Worm (Caenorhabditis elegans) whole organism, early embryonic: ENCODE measurements around the gene T21E8.5.

Experiments used
- B0310.2 ChIP-seq: sonication (generic microtip); optimal IDR thresholded peaks from 2 replicates; lab custom pipeline; 2016; ENCODE audit warnings: mild to moderate bottlenecking, missing genetic modification characterization, missing compliant biosample characterization
- F13C5.2 ChIP-seq: sonication (generic microtip); optimal IDR thresholded peaks from 2 replicates; lab custom pipeline; 2017; ENCODE audit warnings: mild to moderate bottlenecking, missing genetic modification characterization, inconsistent platforms, missing compliant biosample characterization
- aly-1 ChIP-seq: sonication (generic microtip); optimal IDR thresholded peaks from 2 replicates; lab custom pipeline; 2016; ENCODE audit warnings: missing genetic modification characterization, missing compliant biosample characterization
- ama-1 ChIP-seq: fragments of 150-350 bp; optimal IDR thresholded peaks from 2 replicates; lab custom pipeline; 2014
- ceh-13 ChIP-seq: fragments of 200-800 bp; sonication (Bioruptor generic); optimal IDR thresholded peaks from 2 replicates; lab custom pipeline; 2018; ENCODE audit warnings: mild to moderate bottlenecking, missing genetic modification characterization, missing compliant biosample characterization
- ceh-36 ChIP-seq: sonication (generic microtip); optimal IDR thresholded peaks from 2 replicates; lab custom pipeline; 2016; ENCODE audit warnings: missing genetic modification characterization, inconsistent platforms, missing compliant biosample characterization
- ets-7 ChIP-seq: sonication (generic microtip); optimal IDR thresholded peaks from 2 replicates; lab custom pipeline; 2016; ENCODE audit warnings: missing genotype, missing genetic modification characterization, missing compliant biosample characterization
- flt-1 ChIP-seq: fragments of 200-800 bp; sonication (Bioruptor generic); IDR thresholded peaks from 2 replicates; pipeline ENCODE4 v1.3.6; 2022; ENCODE audit warnings: missing genetic modification characterization, missing compliant biosample characterization
- hmbx-1 ChIP-seq: sonication (generic microtip); optimal IDR thresholded peaks from 2 replicates; lab custom pipeline; 2016; ENCODE audit warnings: mild to moderate bottlenecking, missing genetic modification characterization, missing compliant biosample characterization
- hmg-4 ChIP-seq: fragments of 200-800 bp; sonication (Bioruptor generic); optimal IDR thresholded peaks from 2 replicates; lab custom pipeline; 2018; ENCODE audit warnings: mild to moderate bottlenecking, missing genetic modification characterization, missing compliant biosample characterization
- hnd-1 ChIP-seq: sonication (generic microtip); optimal IDR thresholded peaks from 2 replicates; lab custom pipeline; 2016; ENCODE audit warnings: missing genetic modification characterization, missing compliant biosample characterization
- pes-1 ChIP-seq: fragments of 200-800 bp; sonication (Bioruptor generic); IDR thresholded peaks from 2 replicates; pipeline ENCODE4 v1.3.6; 2022; ENCODE audit warnings: missing genetic modification reagents, missing genetic modification characterization, missing compliant biosample characterization
- scrt-1 ChIP-seq: fragments of 200-800 bp; sonication (Bioruptor generic); IDR thresholded peaks from 2 replicates; pipeline ENCODE4 v1.3.6; 2022; ENCODE audit warnings: missing genetic modification characterization, missing compliant biosample characterization
- sea-1 ChIP-seq: fragments of 200-800 bp; sonication (Bioruptor generic); conservative IDR thresholded peaks from 2 replicates; pipeline ENCODE4 v1.3.6; 2022; ENCODE audit warnings: missing genetic modification characterization, missing compliant biosample characterization
- tbx-11 ChIP-seq: fragments of 200-800 bp; sonication (Bioruptor generic); IDR thresholded peaks from 2 replicates; pipeline ENCODE4 v1.3.6; 2022; ENCODE audit warnings: missing genetic modification characterization, missing compliant biosample characterization
- tbx-37 ChIP-seq: fragments of 200-800 bp; sonication (Bioruptor generic); conservative IDR thresholded peaks from 2 replicates; pipeline ENCODE4 v1.3.6; 2022; ENCODE audit warnings: missing genetic modification reagents, missing genetic modification characterization, missing compliant biosample characterization
- tra-4 ChIP-seq: sonication (generic microtip); optimal IDR thresholded peaks from 2 replicates; lab custom pipeline; 2017; ENCODE audit warnings: missing genetic modification characterization, missing compliant biosample characterization

T21E8.5 gene

DNA sequence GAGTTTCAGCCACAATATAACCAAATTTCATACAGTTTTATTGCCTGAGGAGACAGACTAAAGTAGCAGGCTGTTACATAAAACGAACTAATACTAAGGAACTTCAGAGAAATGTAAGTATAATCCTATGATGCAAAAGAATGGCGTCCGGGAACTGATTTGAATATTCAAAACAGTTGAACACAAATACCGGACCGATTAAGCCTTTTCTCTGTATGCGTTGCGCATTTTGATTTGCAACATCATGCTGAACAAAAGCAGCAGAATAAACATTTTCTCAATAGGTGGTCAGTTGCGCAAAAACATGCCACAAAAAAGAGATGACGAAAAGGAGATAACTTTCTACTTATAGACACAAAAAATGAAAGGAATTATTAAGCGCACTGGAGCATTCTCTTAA is 38.1 kb downstream of the T21E8.5 start:
- TF ChIP-seq ceh-36 (tag; lab: Kevin White, UChicago) (no peak), tbx-37 (GFP tag; lab: Robert Waterston, UW) (no peak), scrt-1 (GFP tag; lab: Robert Waterston, UW) (no peak), tbx-11 (GFP tag; lab: Robert Waterston, UW) (no peak), ceh-13 (GFP tag; lab: Kevin White, UChicago) (no peak), hmg-4 (GFP tag; lab: Kevin White, UChicago) (no peak), flt-1 (GFP tag; lab: Robert Waterston, UW) (no peak)

DNA sequence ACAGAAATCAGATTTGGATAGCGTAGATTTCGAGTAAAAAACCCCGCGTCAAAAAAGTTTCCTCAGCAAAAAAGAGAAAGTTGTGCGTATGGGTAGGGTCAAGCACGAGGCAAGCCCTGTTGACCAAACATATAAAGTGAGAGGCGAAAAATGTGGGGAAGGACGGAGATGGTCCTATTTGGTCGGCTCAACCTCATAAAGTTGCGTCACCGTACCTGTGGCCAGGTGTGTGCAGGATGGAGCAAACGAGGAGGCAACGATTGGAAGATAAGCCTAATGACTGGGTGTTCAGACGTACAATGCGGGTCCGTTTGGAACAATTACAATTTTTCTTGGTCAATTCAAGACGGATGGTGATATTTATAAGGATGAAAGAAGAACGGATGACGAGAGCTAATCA is 41.2 kb downstream of the T21E8.5 start:
- TF ChIP-seq aly-1 (tag; lab: Kevin White, UChicago) (peak; percentile 30), tbx-11 (GFP tag; lab: Robert Waterston, UW) (no peak)

DNA sequence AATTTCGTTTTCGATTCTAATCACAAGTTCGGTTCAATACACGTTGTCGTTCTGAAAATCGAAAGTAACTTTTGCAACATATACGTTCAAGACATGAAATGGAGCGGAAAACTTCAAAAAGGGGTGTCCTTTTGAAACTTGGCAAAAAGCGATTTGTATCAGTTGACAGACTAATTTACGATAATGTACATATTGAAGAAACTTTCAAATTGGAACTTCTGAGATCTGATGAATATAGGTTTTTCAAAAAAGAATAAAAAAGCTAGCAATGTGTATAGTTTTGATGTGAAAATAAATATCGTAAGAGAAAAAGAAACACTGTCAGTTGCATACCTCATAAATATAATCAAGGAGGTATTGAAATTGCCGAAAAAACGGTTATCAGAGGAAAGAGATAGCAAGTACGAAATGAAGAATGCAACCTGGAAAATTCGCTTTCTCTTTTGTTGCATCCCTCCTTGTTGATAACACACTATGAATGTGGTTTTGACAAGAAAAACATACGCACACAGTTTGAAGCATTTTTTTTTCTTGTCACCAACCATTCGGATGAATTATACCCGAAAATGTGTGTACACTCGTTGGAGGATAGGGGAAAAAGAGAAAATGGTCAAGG is 43.1 kb downstream of the T21E8.5 start, which contains the start of gene dgn-1:
Gene dgn-1, minus strand, starts transcription at position 51 of the 616 bp plus-strand sequence.
- TF ChIP-seq tra-4 (tag; lab: Kevin White, UChicago), result no peak
- no peak for TF ChIP-seq ets-7 (tag; lab: Kevin White, UChicago)

DNA sequence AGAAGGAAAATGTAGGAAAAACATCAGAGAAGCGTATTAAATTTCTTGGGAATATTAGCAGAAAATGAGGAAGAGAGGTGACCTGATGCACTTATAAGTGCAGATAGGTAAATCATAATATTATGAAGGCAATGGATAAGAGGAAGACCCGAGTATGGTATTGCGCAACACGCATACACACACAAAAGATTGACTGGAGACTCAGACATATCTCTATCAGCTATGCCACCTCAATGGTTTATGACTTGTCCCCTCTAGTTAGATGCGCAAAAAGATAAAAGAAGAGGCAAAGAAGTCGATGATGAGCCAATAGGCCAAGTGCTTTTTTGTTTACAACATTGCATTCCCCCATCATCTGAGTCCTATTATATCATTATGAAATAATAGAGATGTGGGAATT is 46.1 kb downstream of the T21E8.5 start:
- no peak for TF ChIP-seq tra-4 (tag; lab: Kevin White, UChicago)
- TF ChIP-seq pes-1 (GFP tag; lab: Robert Waterston, UW), result no peak
- no peak for TF ChIP-seq ceh-13 (GFP tag; lab: Kevin White, UChicago)
- TF ChIP-seq hmbx-1 (tag; lab: Kevin White, UChicago), result no peak
- TF ChIP-seq hmg-4 (GFP tag; lab: Kevin White, UChicago), result peak; percentile 18
- TF ChIP-seq B0310.2 (tag; lab: Kevin White, UChicago), result no peak
- TF ChIP-seq hnd-1 (tag; lab: Kevin White, UChicago), result no peak
- TF ChIP-seq ceh-36 (tag; lab: Kevin White, UChicago), result no peak

DNA sequence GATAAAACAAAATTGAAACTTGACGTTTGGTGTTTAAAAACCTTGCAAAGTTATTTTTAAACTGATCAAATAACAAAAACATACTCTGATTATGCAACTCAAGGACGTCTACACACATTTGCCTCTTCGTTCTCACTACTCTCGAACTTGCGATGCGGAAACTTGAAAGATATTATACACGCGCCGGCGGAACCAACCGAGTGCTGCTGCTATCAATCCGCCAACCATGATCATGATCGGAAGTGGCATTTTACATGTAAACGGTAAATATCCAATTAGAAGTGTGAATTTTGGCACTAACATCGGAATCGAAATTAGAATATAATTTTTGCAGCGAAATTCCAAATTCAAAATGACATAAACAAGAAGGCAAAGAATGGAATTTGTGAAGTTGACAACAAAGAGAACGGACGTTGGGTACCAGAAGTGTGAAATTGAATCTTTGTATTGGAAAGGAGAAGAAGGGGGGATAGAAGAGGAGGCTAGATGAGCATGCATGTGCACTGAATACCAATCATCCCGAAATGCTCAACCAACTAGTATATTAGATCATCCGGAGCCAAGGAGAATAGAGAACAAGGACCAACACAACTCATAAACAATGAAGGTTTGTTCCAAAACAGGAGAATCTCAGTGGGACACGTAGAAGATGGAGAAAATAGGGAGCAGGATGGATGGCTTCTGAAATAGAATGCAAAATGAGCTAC is 47.5 kb downstream of the T21E8.5 start:
- TF ChIP-seq ceh-13 (GFP tag; lab: Kevin White, UChicago) (no peak), pes-1 (GFP tag; lab: Robert Waterston, UW) (no peak), hnd-1 (tag; lab: Kevin White, UChicago) (no peak), ama-1 (no peak), scrt-1 (GFP tag; lab: Robert Waterston, UW) (no peak), ceh-36 (tag; lab: Kevin White, UChicago) (no peak), aly-1 (tag; lab: Kevin White, UChicago) (no peak), flt-1 (GFP tag; lab: Robert Waterston, UW) (no peak), tra-4 (tag; lab: Kevin White, UChicago) (no peak), tbx-37 (GFP tag; lab: Robert Waterston, UW) (no peak), hmbx-1 (tag; lab: Kevin White, UChicago) (no peak), F13C5.2 (tag; lab: Kevin White, UChicago) (no peak), hmg-4 (GFP tag; lab: Kevin White, UChicago) (no peak), tbx-11 (GFP tag; lab: Robert Waterston, UW) (no peak), ets-7 (tag; lab: Kevin White, UChicago) (no peak), sea-1 (GFP tag; lab: Robert Waterston, UW) (no peak), B0310.2 (tag; lab: Kevin White, UChicago) (no peak)
